Worm (Caenorhabditis elegans) whole organism, midembryonic: ENCODE data around the gene F41B5.12.

Source experiments
- T22C8.4 ChIP-seq: fragments of 200-800 bp; sonication (Bioruptor generic); IDR thresholded peaks from 2 replicates; pipeline ENCODE4 v1.3.6; 2022; ENCODE audit warnings: missing genetic modification characterization, missing compliant biosample characterization
- cog-1 ChIP-seq: sonication (generic microtip); optimal IDR thresholded peaks from 2 replicates; lab custom pipeline; 2016; ENCODE audit warnings: missing genetic modification characterization, missing compliant biosample characterization
- flt-1 ChIP-seq: fragments of 200-800 bp; sonication (Bioruptor generic); IDR thresholded peaks from 2 replicates; pipeline ENCODE4 v1.3.6; 2022; ENCODE audit warnings: missing genetic modification characterization, missing compliant biosample characterization
- klf-2 ChIP-seq: fragments of 200-800 bp; sonication (Bioruptor generic); conservative IDR thresholded peaks from 2 replicates; pipeline ENCODE4 v1.3.6; 2022; ENCODE audit warnings: missing genetic modification reagents, missing genetic modification characterization, missing compliant biosample characterization
- med-1 ChIP-seq: sonication (generic microtip); optimal IDR thresholded peaks from 2 replicates; lab custom pipeline; 2017; ENCODE audit warnings: missing genetic modification characterization, mild to moderate bottlenecking, missing compliant biosample characterization, antibody characterized with exemption, missing genetic modification reagents; ENCODE audit not compliant: insufficient read depth

DNA sequence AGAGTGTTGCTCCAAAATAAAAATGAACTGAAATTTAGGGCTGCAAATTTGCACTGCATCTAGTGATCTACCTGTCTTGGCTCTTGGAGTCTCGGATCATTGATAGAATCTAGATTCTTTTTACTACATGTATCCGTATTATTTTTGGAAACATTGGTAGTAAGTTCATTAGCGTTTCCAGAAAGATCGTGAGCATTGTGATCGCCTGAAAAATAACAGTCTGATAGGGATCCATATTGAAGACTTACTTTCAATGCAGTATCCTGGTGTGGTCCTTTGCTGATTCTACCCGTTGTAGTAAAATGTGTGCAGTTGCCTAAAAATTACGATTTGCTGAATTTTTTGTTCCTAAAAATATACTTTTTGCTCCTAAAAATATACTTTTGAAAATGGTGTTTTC, 45.6 kb downstream of the F41B5.12 start:
- TF ChIP-seq med-1 (no peak), klf-2 (GFP tag; lab: Robert Waterston, UW) (no peak), cog-1 (tag; lab: Kevin White, UChicago) (no peak), flt-1 (GFP tag; lab: Robert Waterston, UW) (no peak), T22C8.4 (GFP tag; lab: Robert Waterston, UW) (no peak)
